Worm (Caenorhabditis elegans) whole organism, L3 larva: Measurements from ENCODE around the gene K09G1.1.
A peak's percentile ranks its signal among the peaks of the same experiment; 100 is the strongest.

ENCODE experiments used
- ZK546.5 ChIP-seq: sonication (generic microtip); optimal IDR thresholded peaks from 2 replicates; lab custom pipeline; 2017; ENCODE audit warnings: missing biosample characterization, missing genetic modification characterization
- aly-2 ChIP-seq: fragments of 150-350 bp; optimal IDR thresholded peaks from 2 replicates; lab custom pipeline; 2014; ENCODE audit warnings: missing biosample characterization, missing genetic modification characterization
- ama-1 ChIP-seq: fragments of 150-350 bp; optimal IDR thresholded peaks from 2 replicates; lab custom pipeline; 2018
- ceh-16 ChIP-seq: sonication (generic microtip); optimal IDR thresholded peaks from 2 replicates; lab custom pipeline; 2017; ENCODE audit warnings: missing biosample characterization, missing genetic modification characterization
- ceh-28 ChIP-seq: fragments of 150-350 bp; optimal IDR thresholded peaks from 2 replicates; lab custom pipeline; 2014; ENCODE audit warnings: missing biosample characterization, missing genetic modification reagents, missing genetic modification characterization
- ceh-9 ChIP-seq: sonication (generic microtip); optimal IDR thresholded peaks from 2 replicates; lab custom pipeline; 2018; ENCODE audit warnings: missing biosample characterization, missing genetic modification characterization
- daf-12 ChIP-seq: fragments of 150-350 bp; optimal IDR thresholded peaks from 2 replicates; lab custom pipeline; 2014; ENCODE audit warnings: missing biosample characterization, missing genetic modification reagents, missing genetic modification characterization
- egl-27 ChIP-seq: sonication (generic microtip); optimal IDR thresholded peaks from 4 replicates; lab custom pipeline; 2017; ENCODE audit warnings: missing biosample characterization, missing genetic modification reagents, missing genetic modification characterization
- elt-1 ChIP-seq: fragments of 150-350 bp; optimal IDR thresholded peaks from 2 replicates; lab custom pipeline; 2014; ENCODE audit warnings: missing biosample characterization, missing genetic modification characterization
- elt-2 ChIP-seq: sonication (generic microtip); optimal IDR thresholded peaks from 2 replicates; lab custom pipeline; 2016; ENCODE audit warnings: missing genetic modification reagents, mild to moderate bottlenecking, missing genetic modification characterization, missing compliant biosample characterization
- elt-3 ChIP-seq, 3 experiments: fragments of 150-350 bp in 1 of 3; sonication (generic microtip) in 2 of 3; optimal IDR thresholded peaks; 2 replicates in 2 of 3; 4 replicates in 1 of 3; lab custom pipeline; 2014 to 2017; ENCODE audit warnings: missing biosample characterization in 3 of 3, missing genetic modification characterization in 3 of 3
- fkh-10 ChIP-seq: sonication (generic microtip); optimal IDR thresholded peaks from 2 replicates; lab custom pipeline; 2017; ENCODE audit warnings: missing biosample characterization, missing genetic modification reagents, missing genetic modification characterization
- fkh-2 ChIP-seq: fragments of 150-350 bp; optimal IDR thresholded peaks from 2 replicates; lab custom pipeline; 2014; ENCODE audit warnings: missing biosample characterization, missing genetic modification reagents, missing genetic modification characterization
- fos-1 ChIP-seq: fragments of 150-350 bp; optimal IDR thresholded peaks from 2 replicates; lab custom pipeline; 2014; ENCODE audit warnings: missing biosample characterization, missing genetic modification characterization
- hmg-11 ChIP-seq: sonication (generic microtip); optimal IDR thresholded peaks from 2 replicates; lab custom pipeline; 2016; ENCODE audit warnings: missing genetic modification characterization, missing compliant biosample characterization
- jun-1 ChIP-seq: fragments of 150-350 bp; optimal IDR thresholded peaks from 2 replicates; lab custom pipeline; 2014; ENCODE audit warnings: missing biosample characterization, missing genetic modification reagents, missing genetic modification characterization
- lin-15B ChIP-seq: fragments of 150-350 bp; optimal IDR thresholded peaks from 2 replicates; lab custom pipeline; 2014; ENCODE audit warnings: missing biosample characterization, missing genetic modification characterization
- lin-39 ChIP-seq: fragments of 150-350 bp; optimal IDR thresholded peaks from 2 replicates; lab custom pipeline; 2018; ENCODE audit warnings: missing biosample characterization, missing genetic modification reagents, missing genetic modification characterization
- lsy-12 ChIP-seq: sonication (generic microtip); optimal IDR thresholded peaks from 2 replicates; lab custom pipeline; 2016; ENCODE audit warnings: mild to moderate bottlenecking, missing genetic modification characterization, missing compliant biosample characterization
- mdl-1 ChIP-seq: fragments of 150-350 bp; optimal IDR thresholded peaks from 2 replicates; lab custom pipeline; 2014; ENCODE audit warnings: missing biosample characterization, missing genetic modification characterization
- mml-1 ChIP-seq: fragments of 150-350 bp; sonication (generic microtip); optimal IDR thresholded peaks from 3 replicates; lab custom pipeline; 2014; ENCODE audit warnings: missing biosample characterization, missing genetic modification characterization
- nfya-1 ChIP-seq: sonication (generic microtip); optimal IDR thresholded peaks from 2 replicates; lab custom pipeline; 2017; ENCODE audit warnings: missing genetic modification characterization, mild to moderate bottlenecking, missing compliant biosample characterization, antibody characterized with exemption, moderate library complexity; ENCODE audit not compliant: insufficient read depth
- nhr-11 ChIP-seq: fragments of 150-350 bp; optimal IDR thresholded peaks from 2 replicates; lab custom pipeline; 2014; ENCODE audit warnings: missing biosample characterization, missing genetic modification characterization
- nhr-12 ChIP-seq: fragments of 150-350 bp; optimal IDR thresholded peaks from 2 replicates; lab custom pipeline; 2014; ENCODE audit warnings: missing biosample characterization, missing genetic modification characterization
- nhr-23 ChIP-seq: fragments of 150-350 bp; optimal IDR thresholded peaks from 2 replicates; lab custom pipeline; 2014; ENCODE audit warnings: missing biosample characterization, missing genetic modification reagents, missing genetic modification characterization
- nhr-237 ChIP-seq: fragments of 150-350 bp; optimal IDR thresholded peaks from 2 replicates; lab custom pipeline; 2014; ENCODE audit warnings: missing biosample characterization, missing genetic modification characterization
- nhr-25 ChIP-seq: sonication (generic microtip); optimal IDR thresholded peaks from 2 replicates; lab custom pipeline; 2017; ENCODE audit warnings: missing biosample characterization, missing genetic modification characterization
- nhr-43 ChIP-seq: sonication (generic microtip); optimal IDR thresholded peaks from 2 replicates; lab custom pipeline; 2016; ENCODE audit warnings: mild to moderate bottlenecking, missing genetic modification characterization, missing compliant biosample characterization; ENCODE audit not compliant: poor library complexity, severe bottlenecking
- nhr-67 ChIP-seq: fragments of 150-350 bp; optimal IDR thresholded peaks from 2 replicates; lab custom pipeline; 2014; ENCODE audit warnings: missing biosample characterization, missing genetic modification characterization
- nhr-76 ChIP-seq: fragments of 150-350 bp; sonication (generic microtip); optimal IDR thresholded peaks from 5 replicates; lab custom pipeline; 2014; ENCODE audit warnings: missing biosample characterization, missing genetic modification characterization
- nhr-77 ChIP-seq: fragments of 150-350 bp; optimal IDR thresholded peaks from 2 replicates; lab custom pipeline; 2014; ENCODE audit warnings: missing biosample characterization, missing genetic modification characterization
- pha-4 ChIP-seq: fragments of 150-350 bp; optimal IDR thresholded peaks from 2 replicates; lab custom pipeline; 2014; ENCODE audit warnings: missing biosample characterization, missing genetic modification reagents, missing genetic modification characterization
- pqm-1 ChIP-seq: fragments of 150-350 bp; optimal IDR thresholded peaks from 2 replicates; lab custom pipeline; 2017; ENCODE audit warnings: missing biosample characterization, missing genetic modification characterization, inconsistent platforms
- sea-2 ChIP-seq: fragments of 150-350 bp; sonication (generic microtip); optimal IDR thresholded peaks from 4 replicates; lab custom pipeline; 2014; ENCODE audit warnings: missing biosample characterization, missing genetic modification reagents, missing genetic modification characterization
- skn-1 ChIP-seq: fragments of 150-350 bp; optimal IDR thresholded peaks from 2 replicates; lab custom pipeline; 2014; ENCODE audit warnings: missing biosample characterization, missing genetic modification characterization
- snpc-4 ChIP-seq: fragments of 150-350 bp; optimal IDR thresholded peaks from 2 replicates; lab custom pipeline; 2014; ENCODE audit warnings: missing biosample characterization, missing genetic modification characterization
- tbx-2 ChIP-seq: sonication (generic microtip); optimal IDR thresholded peaks from 2 replicates; lab custom pipeline; 2016; ENCODE audit warnings: mild to moderate bottlenecking, missing genetic modification characterization, missing compliant biosample characterization
- unc-39 ChIP-seq: sonication (generic microtip); optimal IDR thresholded peaks from 4 replicates; lab custom pipeline; 2017; ENCODE audit warnings: missing biosample characterization, missing genetic modification characterization
- unc-62 ChIP-seq: fragments of 150-350 bp; sonication (generic microtip); optimal IDR thresholded peaks from 4 replicates; lab custom pipeline; 2014; ENCODE audit warnings: missing biosample characterization, missing genetic modification reagents, missing genetic modification characterization
- ztf-11 ChIP-seq: fragments of 150-350 bp; optimal IDR thresholded peaks from 2 replicates; lab custom pipeline; 2014; ENCODE audit warnings: missing biosample characterization, missing genetic modification characterization
- ztf-4 ChIP-seq: fragments of 150-350 bp; optimal IDR thresholded peaks from 2 replicates; lab custom pipeline; 2014; ENCODE audit warnings: missing biosample characterization, missing genetic modification characterization

K09G1.1 gene

DNA sequence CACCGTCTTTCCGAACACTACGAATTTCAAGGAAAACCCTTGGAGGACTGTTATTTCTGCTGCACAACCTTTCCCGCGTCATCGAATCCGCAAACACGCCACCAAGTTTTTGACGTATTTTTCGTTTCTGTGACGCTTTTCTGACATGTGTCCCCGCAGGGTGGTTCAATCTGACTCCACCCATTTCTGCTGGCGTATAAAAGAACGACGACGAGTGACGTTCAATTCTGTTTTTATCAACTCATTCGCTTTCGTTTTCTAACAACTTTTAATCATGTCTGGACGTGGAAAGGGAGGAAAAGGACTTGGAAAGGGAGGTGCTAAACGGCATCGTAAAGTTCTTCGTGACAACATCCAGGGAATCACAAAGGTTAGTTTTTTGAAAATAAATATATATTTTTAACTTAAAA, 36.5 kb upstream of the K09G1.1 start, which contains the start of gene his-37 (continued):
- TF ChIP-seq pha-4 (tag; lab: Kevin White, UChicago) (peak; percentile 98), nhr-77 (tag; lab: Kevin White, UChicago) (peak; percentile 92)

DNA sequence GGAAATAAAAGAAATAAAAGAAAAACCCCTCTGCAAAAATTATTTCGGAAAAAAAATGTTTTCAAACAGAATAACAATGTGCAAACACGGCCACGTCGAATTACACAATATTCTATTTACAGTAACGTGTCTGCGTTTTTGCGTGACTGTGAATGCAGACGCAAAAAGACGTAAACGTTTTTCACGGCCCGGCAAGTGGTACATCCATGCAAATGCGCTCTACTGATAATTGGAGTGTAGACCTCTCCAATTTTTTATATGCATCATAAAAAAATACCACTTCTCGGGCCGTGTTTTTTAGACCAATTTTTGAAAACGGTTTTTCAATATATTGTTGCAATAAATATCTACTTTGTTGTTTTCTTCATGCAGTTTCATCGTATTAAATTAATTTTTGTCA, 33.9 kb upstream of the K09G1.1 start, which contains the start of gene nstp-10:
Gene nstp-10, minus strand, starts transcription at position 378 of the 400 bp plus-strand sequence.
- peak; percentile 22 for TF ChIP-seq nhr-25 (tag; lab: Kevin White, UChicago)
- peak; percentile 18 for TF ChIP-seq nhr-23
- TF ChIP-seq lin-15B (tag; lab: Kevin White, UChicago): peak; percentile 18
- TF ChIP-seq mml-1: no peak
- TF ChIP-seq nfya-1 (tag; lab: Kevin White, UChicago): peak; percentile 25
- TF ChIP-seq snpc-4: peak; percentile 24
- TF ChIP-seq fos-1 (tag; lab: Kevin White, UChicago): no peak
- peak; percentile 3 for TF ChIP-seq elt-2 (tag; lab: Kevin White, UChicago)
- TF ChIP-seq pha-4 (tag; lab: Kevin White, UChicago): peak; percentile 54
- TF ChIP-seq elt-3 (tag; optimal IDR thresholded peaks at IDR 0.05; lab: Kevin White, UChicago): no peak

DNA sequence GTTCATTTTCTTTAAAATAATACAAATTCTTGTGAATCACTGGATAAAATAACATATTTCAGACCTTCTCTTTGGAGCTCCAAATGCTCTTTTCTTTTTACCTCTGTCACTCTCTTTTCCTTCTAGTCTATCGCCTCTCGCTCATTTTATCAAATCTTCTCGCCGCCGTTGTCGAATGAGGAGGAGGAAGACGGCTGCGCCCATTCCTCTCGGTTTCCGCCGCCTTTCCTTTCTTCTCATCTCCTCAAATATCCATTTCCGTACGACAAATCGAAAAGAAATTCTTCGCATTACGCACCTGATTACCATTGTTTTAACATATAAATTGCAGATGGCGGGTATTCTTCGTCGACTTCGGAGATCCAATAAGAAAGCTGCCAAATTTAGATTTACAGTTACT, 33.0 kb upstream of the K09G1.1 start, which contains the start of gene ehbp-1:
Gene ehbp-1, plus strand, starts transcription at position 332 of the 400 bp plus-strand sequence.
- TF ChIP-seq ama-1 (lab: Kevin White, UChicago) (no peak), ztf-4 (tag; lab: Kevin White, UChicago) (no peak), nfya-1 (tag; lab: Kevin White, UChicago) (peak; percentile 34), nhr-67 (tag; lab: Kevin White, UChicago) (no peak), fkh-10 (GFP tag; lab: Kevin White, UChicago) (peak; percentile 32), ztf-11 (tag; lab: Kevin White, UChicago) (no peak)
- TF ChIP-seq, all 47 proteins: peak for 2

DNA sequence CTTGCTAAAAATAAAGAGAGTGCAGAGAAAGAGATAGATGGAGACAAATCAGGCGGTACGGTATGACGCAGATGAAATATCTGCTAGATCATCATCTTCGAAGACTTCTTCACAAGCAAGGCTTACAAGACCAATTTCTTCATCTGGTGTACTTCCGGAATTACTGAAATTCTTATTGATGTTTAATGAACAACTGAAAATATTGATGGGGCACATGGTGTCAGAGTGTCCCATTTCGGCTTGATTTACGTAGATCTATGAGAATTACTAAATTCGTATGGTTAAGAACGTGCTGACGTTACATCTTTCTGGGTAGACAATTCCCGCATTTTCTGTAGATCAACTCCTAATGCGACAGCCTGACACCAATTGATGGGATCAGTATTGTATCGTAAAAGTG, 26.7 kb upstream of the K09G1.1 start:
- TF ChIP-seq unc-39 (tag; lab: Kevin White, UChicago): no peak
- TF ChIP-seq nhr-12 (tag; lab: Kevin White, UChicago): no peak
- TF ChIP-seq ceh-16 (tag; lab: Kevin White, UChicago): no peak
- no peak for TF ChIP-seq ZK546.5 (tag; lab: Kevin White, UChicago)
- no peak for TF ChIP-seq hmg-11 (tag; lab: Kevin White, UChicago)
- no peak for TF ChIP-seq nhr-43 (tag; lab: Kevin White, UChicago)
- TF ChIP-seq nhr-76 (tag; lab: Kevin White, UChicago): no peak

DNA sequence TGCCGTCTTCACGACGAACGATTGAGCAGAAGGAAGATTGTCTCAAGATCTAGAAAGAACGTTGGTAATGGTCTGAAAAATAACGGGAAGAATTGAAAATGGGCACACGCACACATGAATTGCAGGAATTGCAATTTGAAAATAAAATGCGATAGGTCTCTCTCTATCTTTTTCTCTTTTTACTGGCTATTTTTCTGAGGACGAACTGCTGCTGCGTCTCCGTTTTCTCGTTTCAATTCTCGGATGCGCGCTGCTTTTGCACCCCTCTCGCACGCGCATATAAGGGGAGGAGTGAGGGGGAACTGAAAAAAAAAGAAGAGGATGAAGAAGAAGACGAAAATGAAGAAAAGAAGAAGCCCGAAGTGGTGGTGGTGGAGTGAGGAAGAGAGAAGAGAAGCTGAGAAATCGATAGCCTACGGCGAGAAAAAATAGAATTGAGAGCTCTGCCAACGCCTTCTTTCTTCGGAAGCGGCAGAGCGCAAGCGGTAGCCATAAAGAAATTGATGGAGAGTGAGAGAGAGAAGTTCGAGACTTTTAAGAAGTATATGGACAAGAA, 21.6 kb upstream of the K09G1.1 start, which contains the start of gene rgef-1:
Gene rgef-1, minus strand, starts transcription at position 51 of the 556 bp plus-strand sequence.
- peak; percentile 73 for TF ChIP-seq lin-39 (tag; lab: Kevin White, UChicago)
- no peak for TF ChIP-seq fos-1 (tag; lab: Kevin White, UChicago)
- no peak for TF ChIP-seq ceh-16 (tag; lab: Kevin White, UChicago)
- no peak for TF ChIP-seq ztf-4 (tag; lab: Kevin White, UChicago)
- TF ChIP-seq lsy-12 (tag; lab: Kevin White, UChicago): no peak
- no peak for TF ChIP-seq pqm-1 (tag; lab: Kevin White, UChicago)
- TF ChIP-seq nhr-67 (tag; lab: Kevin White, UChicago): no peak
- no peak for TF ChIP-seq nhr-12 (tag; lab: Kevin White, UChicago)
- peak; percentile 33 for TF ChIP-seq tbx-2 (tag; lab: Kevin White, UChicago)
- no peak for TF ChIP-seq nhr-237 (tag; lab: Kevin White, UChicago)
- no peak for TF ChIP-seq fkh-2
- TF ChIP-seq ceh-28 (tag; lab: Kevin White, UChicago): peak; percentile 61
- peak; percentile 43 for TF ChIP-seq sea-2 (GFP tag; lab: Kevin White, UChicago)
- TF ChIP-seq mdl-1 (tag; lab: Kevin White, UChicago): peak; percentile 45
- peak; percentile 73 for TF ChIP-seq hmg-11 (tag; lab: Kevin White, UChicago)
- no peak for TF ChIP-seq jun-1 (tag; lab: Kevin White, UChicago)
- peak; percentile 24 for TF ChIP-seq snpc-4
- TF ChIP-seq nhr-76 (tag; lab: Kevin White, UChicago): no peak
- TF ChIP-seq mml-1: no peak
- TF ChIP-seq egl-27: no peak
- no peak for TF ChIP-seq nhr-43 (tag; lab: Kevin White, UChicago)
- no peak for TF ChIP-seq daf-12 (tag; lab: Kevin White, UChicago)
- peak; percentile 86 for TF ChIP-seq nfya-1 (tag; lab: Kevin White, UChicago)
- peak; percentile 16 for TF ChIP-seq unc-62 (GFP tag; lab: Kevin White, UChicago)
- TF ChIP-seq elt-3 (tag; optimal IDR thresholded peaks at IDR 0.05; lab: Kevin White, UChicago): no peak
- peak; percentile 35 for TF ChIP-seq skn-1
- TF ChIP-seq aly-2 (tag; lab: Kevin White, UChicago): no peak
- peak; percentile 43 for TF ChIP-seq lin-15B (tag; lab: Kevin White, UChicago)
- no peak for TF ChIP-seq nhr-77 (tag; lab: Kevin White, UChicago)
- TF ChIP-seq elt-1 (tag; lab: Kevin White, UChicago): no peak
- TF ChIP-seq fkh-10 (GFP tag; lab: Kevin White, UChicago): peak; percentile 80
- no peak for TF ChIP-seq ama-1 (lab: Kevin White, UChicago)
- no peak for TF ChIP-seq nhr-25 (tag; lab: Kevin White, UChicago)
- TF ChIP-seq nhr-11 (tag; lab: Kevin White, UChicago): no peak
- no peak for TF ChIP-seq nhr-23
- no peak for TF ChIP-seq ceh-9
